Worm (Caenorhabditis elegans) whole organism, L1 larva: ENCODE measurements around the gene F43C11.12.

Experiments
- aha-1 ChIP-seq: fragments of 150-350 bp; optimal IDR thresholded peaks from 2 replicates; lab custom pipeline; 2014; ENCODE audit warnings: missing biosample characterization, missing genetic modification characterization
- alr-1 ChIP-seq: fragments of 200-800 bp; sonication (Bioruptor generic); optimal IDR thresholded peaks from 2 replicates; lab custom pipeline; 2018; ENCODE audit warnings: borderline replicate concordance, mild to moderate bottlenecking, missing genetic modification characterization, missing compliant biosample characterization
- aly-2 ChIP-seq: fragments of 150-350 bp; optimal IDR thresholded peaks from 2 replicates; lab custom pipeline; 2014; ENCODE audit warnings: missing biosample characterization, missing genetic modification characterization
- ceh-63 ChIP-seq: fragments of 200-800 bp; sonication (Bioruptor generic); optimal IDR thresholded peaks from 2 replicates; lab custom pipeline; 2018; ENCODE audit warnings: mild to moderate bottlenecking, missing genetic modification characterization, missing compliant biosample characterization
- ceh-88 ChIP-seq: fragments of 200-800 bp; sonication (Bioruptor generic); IDR thresholded peaks from 2 replicates; pipeline ENCODE4 v1.3.6; 2022; ENCODE audit warnings: missing genetic modification characterization, missing compliant biosample characterization
- ceh-90 ChIP-seq: sonication (generic microtip); optimal IDR thresholded peaks from 2 replicates; lab custom pipeline; 2016; ENCODE audit warnings: missing genetic modification characterization, missing compliant biosample characterization
- ces-1 ChIP-seq: fragments of 150-350 bp; optimal IDR thresholded peaks from 2 replicates; lab custom pipeline; 2014; ENCODE audit warnings: missing biosample characterization, missing genetic modification reagents, missing genetic modification characterization
- dpl-1 ChIP-seq, 3 experiments: fragments of 150-350 bp in 2 of 3; sonication (generic microtip) in 1 of 3; optimal IDR thresholded peaks; 2 replicates each; lab custom pipeline; 2014 to 2017; ENCODE audit warnings: missing biosample characterization in 3 of 3, missing genetic modification characterization in 3 of 3, missing genetic modification reagents in 3 of 3
- efl-1 ChIP-seq, 4 experiments: fragments of 150-350 bp; optimal IDR thresholded peaks in 3 of 4; peaks in 1 of 4; 1 replicate in 1 of 4; 2 replicates in 3 of 4; lab custom pipeline; 2014; ENCODE audit warnings: missing biosample characterization in 2 of 4, missing genetic modification characterization in 2 of 4, missing genetic modification reagents in 2 of 4
- efl-3 ChIP-seq: fragments of 200-800 bp; sonication (Bioruptor generic); optimal IDR thresholded peaks from 2 replicates; lab custom pipeline; 2018; ENCODE audit warnings: mild to moderate bottlenecking, missing genetic modification characterization, missing compliant biosample characterization
- egl-13 ChIP-seq: sonication (generic microtip); optimal IDR thresholded peaks from 2 replicates; lab custom pipeline; 2016; ENCODE audit warnings: missing genotype, missing genetic modification reagents, missing genetic modification characterization, missing compliant biosample characterization
- egl-27 ChIP-seq, 2 experiments: fragments of 150-350 bp in 1 of 2; sonication (generic microtip); optimal IDR thresholded peaks; 3 replicates each; lab custom pipeline; 2017 to 2018; ENCODE audit warnings: missing biosample characterization in 2 of 2, missing genetic modification characterization in 2 of 2, missing genetic modification reagents in 2 of 2
- elt-2 ChIP-seq: sonication (generic microtip); optimal IDR thresholded peaks from 2 replicates; lab custom pipeline; 2016; ENCODE audit warnings: missing genetic modification characterization, mild to moderate bottlenecking, inconsistent platforms, missing compliant biosample characterization, missing genetic modification reagents
- ets-5 ChIP-seq: fragments of 200-800 bp; sonication (Bioruptor generic); IDR thresholded peaks from 2 replicates; pipeline ENCODE4 v1.3.6; 2022; ENCODE audit warnings: missing genetic modification characterization, missing compliant biosample characterization
- fos-1 ChIP-seq: fragments of 150-350 bp; optimal IDR thresholded peaks from 2 replicates; lab custom pipeline; 2014; ENCODE audit warnings: missing biosample characterization, missing genetic modification characterization
- hlh-17 ChIP-seq: fragments of 200-800 bp; sonication (Bioruptor generic); optimal IDR thresholded peaks from 2 replicates; lab custom pipeline; 2018; ENCODE audit warnings: missing genetic modification characterization, mild to moderate bottlenecking, missing compliant biosample characterization, moderate library complexity, borderline replicate concordance
- hlh-4 ChIP-seq: sonication (generic microtip); optimal IDR thresholded peaks from 2 replicates; lab custom pipeline; 2016; ENCODE audit warnings: mild to moderate bottlenecking, missing genetic modification characterization, missing compliant biosample characterization
- hpl-2 ChIP-seq: fragments of 150-350 bp; optimal IDR thresholded peaks from 2 replicates; lab custom pipeline; 2014; ENCODE audit warnings: missing biosample characterization, missing genetic modification reagents, missing genetic modification characterization
- jun-1 ChIP-seq: fragments of 150-350 bp; optimal IDR thresholded peaks from 2 replicates; lab custom pipeline; 2014; ENCODE audit warnings: missing biosample characterization, missing genetic modification reagents, missing genetic modification characterization
- lin-13 ChIP-seq: fragments of 150-350 bp; optimal IDR thresholded peaks from 2 replicates; lab custom pipeline; 2014; ENCODE audit warnings: missing biosample characterization, missing genetic modification reagents, missing genetic modification characterization
- lin-35 ChIP-seq, 2 experiments: fragments of 150-350 bp; optimal IDR thresholded peaks; 2 replicates each; lab custom pipeline; 2014; ENCODE audit warnings: missing biosample characterization in 2 of 2, missing genetic modification characterization in 2 of 2, missing genetic modification reagents in 2 of 2
- lsy-2 ChIP-seq, 2 experiments: fragments of 150-350 bp; optimal IDR thresholded peaks; 2 replicates each; lab custom pipeline; 2014; ENCODE audit warnings: missing biosample characterization in 2 of 2, missing genetic modification characterization in 2 of 2
- mab-9 ChIP-seq: fragments of 200-800 bp; sonication (Bioruptor generic); IDR thresholded peaks from 2 replicates; pipeline ENCODE4 v1.3.6; 2022; ENCODE audit warnings: missing genetic modification reagents, missing genetic modification characterization, missing compliant biosample characterization
- mdl-1 ChIP-seq, 2 experiments: fragments of 150-350 bp; optimal IDR thresholded peaks; 2 replicates each; lab custom pipeline; 2014 to 2017; ENCODE audit warnings: missing biosample characterization in 2 of 2, missing genetic modification characterization in 2 of 2, inconsistent platforms in 1 of 2
- mep-1 ChIP-seq: fragments of 150-350 bp; optimal IDR thresholded peaks from 2 replicates; lab custom pipeline; 2014; ENCODE audit warnings: missing biosample characterization, missing genetic modification characterization
- nhr-19 ChIP-seq: fragments of 200-800 bp; sonication (Bioruptor generic); conservative IDR thresholded peaks from 2 replicates; pipeline ENCODE4 v1.3.6; 2022; ENCODE audit warnings: missing genetic modification characterization, missing compliant biosample characterization
- nhr-20 ChIP-seq: sonication (generic microtip); optimal IDR thresholded peaks from 2 replicates; lab custom pipeline; 2016; ENCODE audit warnings: mild to moderate bottlenecking, missing genetic modification characterization, missing compliant biosample characterization
- nhr-28 ChIP-seq: fragments of 150-350 bp; optimal IDR thresholded peaks from 2 replicates; lab custom pipeline; 2014; ENCODE audit warnings: missing biosample characterization, missing genetic modification characterization
- nhr-71 ChIP-seq: sonication (generic microtip); optimal IDR thresholded peaks from 2 replicates; lab custom pipeline; 2016; ENCODE audit warnings: mild to moderate bottlenecking, missing genetic modification characterization, moderate library complexity, missing compliant biosample characterization
- nhr-77 ChIP-seq: fragments of 150-350 bp; optimal IDR thresholded peaks from 2 replicates; lab custom pipeline; 2014; ENCODE audit warnings: missing biosample characterization, missing genetic modification characterization
- nhr-85 ChIP-seq: sonication (generic microtip); peaks from one replicate; lab custom pipeline; 2016; ENCODE audit warnings: missing genetic modification characterization, inconsistent platforms, missing compliant biosample characterization
- nhr-90 ChIP-seq: sonication (generic microtip); optimal IDR thresholded peaks from 2 replicates; lab custom pipeline; 2016; ENCODE audit warnings: mild to moderate bottlenecking, missing genetic modification characterization, missing compliant biosample characterization; ENCODE audit not compliant: poor library complexity
- pag-3 ChIP-seq: sonication (generic microtip); optimal IDR thresholded peaks from 2 replicates; lab custom pipeline; 2017; ENCODE audit warnings: missing genetic modification characterization, mild to moderate bottlenecking, missing compliant biosample characterization, antibody characterized with exemption, borderline replicate concordance; ENCODE audit not compliant: insufficient read depth
- pax-3 ChIP-seq: fragments of 200-800 bp; sonication (Bioruptor generic); optimal IDR thresholded peaks from 2 replicates; lab custom pipeline; 2018; ENCODE audit warnings: mild to moderate bottlenecking, missing genetic modification characterization, moderate library complexity, missing compliant biosample characterization
- pqm-1 ChIP-seq: sonication (generic microtip); optimal IDR thresholded peaks from 3 replicates; lab custom pipeline; 2017; ENCODE audit warnings: missing biosample characterization, missing genetic modification characterization
- rnt-1 ChIP-seq: sonication (generic microtip); optimal IDR thresholded peaks from 2 replicates; lab custom pipeline; 2016; ENCODE audit warnings: mild to moderate bottlenecking, missing genetic modification characterization, moderate library complexity, missing compliant biosample characterization
- snpc-4 ChIP-seq: fragments of 150-350 bp; optimal IDR thresholded peaks from 2 replicates; lab custom pipeline; 2014; ENCODE audit warnings: missing biosample characterization, missing genetic modification characterization
- snu-23 ChIP-seq: sonication (generic microtip); optimal IDR thresholded peaks from 2 replicates; lab custom pipeline; 2016; ENCODE audit warnings: missing genetic modification characterization, missing compliant biosample characterization
- sox-4 ChIP-seq: sonication (generic microtip); optimal IDR thresholded peaks from 2 replicates; lab custom pipeline; 2016; ENCODE audit warnings: missing genetic modification characterization, missing compliant biosample characterization
- tbx-2 ChIP-seq: sonication (generic microtip); optimal IDR thresholded peaks from 2 replicates; lab custom pipeline; 2016; ENCODE audit warnings: missing genetic modification characterization, missing compliant biosample characterization
- tlp-1 ChIP-seq: fragments of 150-350 bp; optimal IDR thresholded peaks from 2 replicates; lab custom pipeline; 2014; ENCODE audit warnings: missing biosample characterization, missing genetic modification characterization
- unc-62 ChIP-seq: fragments of 150-350 bp; optimal IDR thresholded peaks from 2 replicates; lab custom pipeline; 2014; ENCODE audit warnings: missing biosample characterization, missing genetic modification reagents, missing genetic modification characterization
- vab-15 ChIP-seq: sonication (generic microtip); optimal IDR thresholded peaks from 2 replicates; lab custom pipeline; 2017; ENCODE audit warnings: missing genotype, mild to moderate bottlenecking, missing genetic modification characterization, missing compliant biosample characterization
- xbp-1 ChIP-seq: sonication (generic microtip); optimal IDR thresholded peaks from 2 replicates; lab custom pipeline; 2016; ENCODE audit warnings: missing genetic modification characterization, missing compliant biosample characterization
- zag-1 ChIP-seq: fragments of 150-350 bp; optimal IDR thresholded peaks from 2 replicates; lab custom pipeline; 2014; ENCODE audit warnings: missing biosample characterization, missing genetic modification characterization
- ztf-11 ChIP-seq, 2 experiments: sonication (generic microtip); optimal IDR thresholded peaks; 2 replicates each; lab custom pipeline; 2016 to 2017; ENCODE audit warnings: missing genetic modification characterization in 2 of 2, missing biosample characterization in 1 of 2, missing compliant biosample characterization in 1 of 2
- ztf-4 ChIP-seq: fragments of 150-350 bp; optimal IDR thresholded peaks from 2 replicates; lab custom pipeline; 2014; ENCODE audit warnings: missing biosample characterization, missing genetic modification characterization

Gene F43C11.12

ce11 chrII:2380174-2380573, 13.7 kb upstream of the F43C11.12 start, which contains the start of gene F16G10.7:
Gene F16G10.7 (minus strand): TSS chrII:2380274.
- TF ChIP-seq ets-5 (GFP tag; lab: Robert Waterston, UW) (no peak), egl-27 (tag; optimal IDR thresholded peaks at IDR 0.05; lab: Kevin White, UChicago) (no peak), nhr-20 (no peak), lin-35 (GFP tag; optimal IDR thresholded peaks at IDR 0.05; lab: Kevin White, UChicago) (no peak), hlh-17 (GFP tag; lab: Kevin White, UChicago) (no peak), zag-1 (tag; lab: Kevin White, UChicago) (no peak), xbp-1 (tag; lab: Kevin White, UChicago) (no peak), snu-23 (GFP tag; lab: Kevin White, UChicago) (no peak), efl-3 (GFP tag; lab: Kevin White, UChicago) (no peak), ztf-4 (tag; lab: Kevin White, UChicago) (no peak), hlh-4 (tag; lab: Kevin White, UChicago) (no peak), nhr-28 (tag; lab: Kevin White, UChicago) (no peak), rnt-1 (tag; lab: Kevin White, UChicago) (no peak), snpc-4 (no peak), ces-1 (GFP tag; lab: Kevin White, UChicago) (no peak), mab-9 (GFP tag; lab: Robert Waterston, UW) (no peak), alr-1 (tag; lab: Kevin White, UChicago) (no peak), fos-1 (tag; lab: Kevin White, UChicago) (no peak)

ce11 chrII:2379673-2380072, 13.2 kb upstream of the F43C11.12 start:
- TF ChIP-seq pag-3 (no peak), mep-1 (no peak), lin-13 (no peak), ceh-90 (no peak), pqm-1 (no peak), unc-62 (no peak), hpl-2 (GFP tag; lab: Kevin White, UChicago) (no peak), rnt-1 (tag; lab: Kevin White, UChicago) (no peak), nhr-77 (no peak)

DNA sequence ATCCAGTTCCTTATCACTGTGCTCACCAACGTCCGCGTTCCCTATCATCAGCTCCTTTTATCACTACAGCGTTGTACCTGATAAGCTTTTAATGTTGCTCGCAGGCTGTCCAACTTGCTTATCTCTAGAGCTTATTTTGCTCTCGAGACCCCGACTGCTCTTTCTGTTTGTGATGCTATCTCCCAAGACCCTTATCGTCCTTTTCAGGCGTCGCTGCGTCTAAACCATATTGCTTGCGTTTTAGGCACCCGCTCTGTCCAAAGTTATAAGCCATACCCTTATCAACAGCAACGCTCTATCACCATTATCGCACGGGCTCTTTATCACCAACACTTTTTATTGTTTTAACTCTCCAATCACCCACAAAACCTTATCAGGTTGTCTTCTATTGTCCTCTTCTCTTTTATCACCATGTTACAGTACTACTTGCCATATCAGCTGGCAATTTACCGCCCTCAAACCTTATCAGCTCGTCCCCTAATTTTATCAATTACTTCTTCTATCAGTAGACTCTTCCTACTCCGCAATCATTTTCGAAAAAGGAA, 12.0 kb upstream of the F43C11.12 start:
- TF ChIP-seq dpl-1 (GFP tag; optimal IDR thresholded peaks at IDR 0.05; lab: Kevin White, UChicago) (no peak), egl-13 (tag; lab: Kevin White, UChicago) (peak; percentile 94), pax-3 (tag; lab: Kevin White, UChicago) (peak; percentile 90), aha-1 (no peak), sox-4 (tag; lab: Kevin White, UChicago) (no peak), ceh-63 (GFP tag; lab: Kevin White, UChicago) (no peak), efl-1 (optimal IDR thresholded peaks at IDR 0.05; lab: Kevin White, UChicago) (no peak), efl-1 (GFP tag; optimal IDR thresholded peaks at IDR 0.05 in 1 of 2; lab: Kevin White, UChicago) (peak in 1 of 2 experiments; percentile 80), nhr-90 (tag; lab: Kevin White, UChicago) (peak; percentile 59), nhr-85 (tag; lab: Kevin White, UChicago) (no peak), egl-27 (tag; optimal IDR thresholded peaks at IDR 0.05; lab: Kevin White, UChicago) (peak in 1 of 2 experiments; percentile 69), rnt-1 (tag; lab: Kevin White, UChicago) (no peak), vab-15 (tag; lab: Kevin White, UChicago) (no peak), mep-1 (no peak), mdl-1 (tag; optimal IDR thresholded peaks at IDR 0.05; lab: Kevin White, UChicago) (peak in 1 of 2 experiments; percentile 8), alr-1 (tag; lab: Kevin White, UChicago) (no peak), nhr-77 (no peak), ceh-88 (GFP tag; lab: Robert Waterston, UW) (no peak), jun-1 (tag; lab: Kevin White, UChicago) (peak; percentile 92), pag-3 (no peak), lin-35 (GFP tag; optimal IDR thresholded peaks at IDR 0.05; lab: Kevin White, UChicago) (peak in 1 of 2 experiments; percentile 60), tbx-2 (tag; lab: Kevin White, UChicago) (peak; percentile 19), elt-2 (tag; lab: Kevin White, UChicago) (peak; percentile 100), nhr-19 (GFP tag; lab: Robert Waterston, UW) (peak; percentile 19; the same call in 1 of the 2 replicates), hpl-2 (GFP tag; lab: Kevin White, UChicago) (peak; percentile 34), lsy-2 (tag; optimal IDR thresholded peaks at IDR 0.05; lab: Kevin White, UChicago) (peak; percentile 46 to 85), tlp-1 (peak; percentile 60), mab-9 (GFP tag; lab: Robert Waterston, UW) (no peak), nhr-20 (peak; percentile 58), ztf-11 (tag; optimal IDR thresholded peaks at IDR 0.05; lab: Kevin White, UChicago) (no peak), nhr-71 (peak; percentile 65), aly-2 (tag; lab: Kevin White, UChicago) (no peak)
